Worm (Caenorhabditis elegans) whole organism, L3 larva: ENCODE measurements around the gene C08G5.7.

Experiments used
- ZK546.5 ChIP-seq: sonication (generic microtip); optimal IDR thresholded peaks from 2 replicates; lab custom pipeline; 2017; ENCODE audit warnings: missing biosample characterization, missing genetic modification characterization
- aly-2 ChIP-seq: fragments of 150-350 bp; optimal IDR thresholded peaks from 2 replicates; lab custom pipeline; 2014; ENCODE audit warnings: missing biosample characterization, missing genetic modification characterization
- ama-1 ChIP-seq: fragments of 150-350 bp; optimal IDR thresholded peaks from 2 replicates; lab custom pipeline; 2018
- daf-12 ChIP-seq: fragments of 150-350 bp; optimal IDR thresholded peaks from 2 replicates; lab custom pipeline; 2014; ENCODE audit warnings: missing biosample characterization, missing genetic modification reagents, missing genetic modification characterization
- egl-27 ChIP-seq: sonication (generic microtip); optimal IDR thresholded peaks from 4 replicates; lab custom pipeline; 2017; ENCODE audit warnings: missing biosample characterization, missing genetic modification reagents, missing genetic modification characterization
- elt-1 ChIP-seq: fragments of 150-350 bp; optimal IDR thresholded peaks from 2 replicates; lab custom pipeline; 2014; ENCODE audit warnings: missing biosample characterization, missing genetic modification characterization
- elt-2 ChIP-seq: sonication (generic microtip); optimal IDR thresholded peaks from 2 replicates; lab custom pipeline; 2016; ENCODE audit warnings: missing genetic modification reagents, mild to moderate bottlenecking, missing genetic modification characterization, missing compliant biosample characterization
- fkh-10 ChIP-seq: sonication (generic microtip); optimal IDR thresholded peaks from 2 replicates; lab custom pipeline; 2017; ENCODE audit warnings: missing biosample characterization, missing genetic modification reagents, missing genetic modification characterization
- fkh-2 ChIP-seq: fragments of 150-350 bp; optimal IDR thresholded peaks from 2 replicates; lab custom pipeline; 2014; ENCODE audit warnings: missing biosample characterization, missing genetic modification reagents, missing genetic modification characterization
- fos-1 ChIP-seq: fragments of 150-350 bp; optimal IDR thresholded peaks from 2 replicates; lab custom pipeline; 2014; ENCODE audit warnings: missing biosample characterization, missing genetic modification characterization
- jun-1 ChIP-seq: fragments of 150-350 bp; optimal IDR thresholded peaks from 2 replicates; lab custom pipeline; 2014; ENCODE audit warnings: missing biosample characterization, missing genetic modification reagents, missing genetic modification characterization
- lin-39 ChIP-seq: fragments of 150-350 bp; optimal IDR thresholded peaks from 2 replicates; lab custom pipeline; 2018; ENCODE audit warnings: missing biosample characterization, missing genetic modification reagents, missing genetic modification characterization
- lsy-12 ChIP-seq: sonication (generic microtip); optimal IDR thresholded peaks from 2 replicates; lab custom pipeline; 2016; ENCODE audit warnings: mild to moderate bottlenecking, missing genetic modification characterization, missing compliant biosample characterization
- mdl-1 ChIP-seq: fragments of 150-350 bp; optimal IDR thresholded peaks from 2 replicates; lab custom pipeline; 2014; ENCODE audit warnings: missing biosample characterization, missing genetic modification characterization
- mml-1 ChIP-seq: fragments of 150-350 bp; sonication (generic microtip); optimal IDR thresholded peaks from 3 replicates; lab custom pipeline; 2014; ENCODE audit warnings: missing biosample characterization, missing genetic modification characterization
- nfya-1 ChIP-seq: sonication (generic microtip); optimal IDR thresholded peaks from 2 replicates; lab custom pipeline; 2017; ENCODE audit warnings: missing genetic modification characterization, mild to moderate bottlenecking, missing compliant biosample characterization, antibody characterized with exemption, moderate library complexity; ENCODE audit not compliant: insufficient read depth
- nhr-11 ChIP-seq: fragments of 150-350 bp; optimal IDR thresholded peaks from 2 replicates; lab custom pipeline; 2014; ENCODE audit warnings: missing biosample characterization, missing genetic modification characterization
- nhr-12 ChIP-seq: fragments of 150-350 bp; optimal IDR thresholded peaks from 2 replicates; lab custom pipeline; 2014; ENCODE audit warnings: missing biosample characterization, missing genetic modification characterization
- nhr-237 ChIP-seq: fragments of 150-350 bp; optimal IDR thresholded peaks from 2 replicates; lab custom pipeline; 2014; ENCODE audit warnings: missing biosample characterization, missing genetic modification characterization
- nhr-28 ChIP-seq: fragments of 150-350 bp; optimal IDR thresholded peaks from 2 replicates; lab custom pipeline; 2014; ENCODE audit warnings: missing biosample characterization, missing genetic modification characterization
- nhr-67 ChIP-seq: fragments of 150-350 bp; optimal IDR thresholded peaks from 2 replicates; lab custom pipeline; 2014; ENCODE audit warnings: missing biosample characterization, missing genetic modification characterization
- nhr-76 ChIP-seq: fragments of 150-350 bp; sonication (generic microtip); optimal IDR thresholded peaks from 5 replicates; lab custom pipeline; 2014; ENCODE audit warnings: missing biosample characterization, missing genetic modification characterization
- nhr-77 ChIP-seq: fragments of 150-350 bp; optimal IDR thresholded peaks from 2 replicates; lab custom pipeline; 2014; ENCODE audit warnings: missing biosample characterization, missing genetic modification characterization
- pha-4 ChIP-seq: fragments of 150-350 bp; optimal IDR thresholded peaks from 2 replicates; lab custom pipeline; 2014; ENCODE audit warnings: missing biosample characterization, missing genetic modification reagents, missing genetic modification characterization
- sea-2 ChIP-seq: fragments of 150-350 bp; sonication (generic microtip); optimal IDR thresholded peaks from 4 replicates; lab custom pipeline; 2014; ENCODE audit warnings: missing biosample characterization, missing genetic modification reagents, missing genetic modification characterization
- skn-1 ChIP-seq: fragments of 150-350 bp; optimal IDR thresholded peaks from 2 replicates; lab custom pipeline; 2014; ENCODE audit warnings: missing biosample characterization, missing genetic modification characterization
- snpc-4 ChIP-seq: fragments of 150-350 bp; optimal IDR thresholded peaks from 2 replicates; lab custom pipeline; 2014; ENCODE audit warnings: missing biosample characterization, missing genetic modification characterization
- tbx-2 ChIP-seq: sonication (generic microtip); optimal IDR thresholded peaks from 2 replicates; lab custom pipeline; 2016; ENCODE audit warnings: mild to moderate bottlenecking, missing genetic modification characterization, missing compliant biosample characterization
- unc-39 ChIP-seq: sonication (generic microtip); optimal IDR thresholded peaks from 4 replicates; lab custom pipeline; 2017; ENCODE audit warnings: missing biosample characterization, missing genetic modification characterization
- unc-62 ChIP-seq: fragments of 150-350 bp; sonication (generic microtip); optimal IDR thresholded peaks from 4 replicates; lab custom pipeline; 2014; ENCODE audit warnings: missing biosample characterization, missing genetic modification reagents, missing genetic modification characterization
- zag-1 ChIP-seq: fragments of 150-350 bp; optimal IDR thresholded peaks from 2 replicates; lab custom pipeline; 2014; ENCODE audit warnings: missing biosample characterization, missing genetic modification characterization
- ztf-11 ChIP-seq: fragments of 150-350 bp; optimal IDR thresholded peaks from 2 replicates; lab custom pipeline; 2014; ENCODE audit warnings: missing biosample characterization, missing genetic modification characterization
- ztf-4 ChIP-seq: fragments of 150-350 bp; optimal IDR thresholded peaks from 2 replicates; lab custom pipeline; 2014; ENCODE audit warnings: missing biosample characterization, missing genetic modification characterization

Gene C08G5.7

DNA sequence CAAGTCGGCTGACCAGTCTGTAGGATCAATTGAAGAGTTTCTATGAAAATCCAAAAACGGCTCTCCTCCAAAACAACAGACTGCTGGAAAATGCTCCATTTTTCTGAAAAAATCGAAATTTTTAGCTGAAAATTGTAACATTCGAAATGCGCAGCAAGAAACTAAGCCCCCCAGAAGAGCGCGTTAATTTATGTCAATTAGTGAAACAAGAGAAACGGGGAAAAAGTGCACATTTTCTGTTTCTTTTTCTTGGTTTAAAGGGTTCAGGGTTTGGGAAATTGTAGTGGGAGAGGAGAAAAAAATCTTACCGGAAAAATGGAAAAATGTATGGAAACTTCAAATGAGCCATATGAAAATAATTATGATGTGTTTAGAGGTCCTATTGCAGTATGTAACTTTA is at the start of gene C08G5.7:
Gene C08G5.7 (minus strand): TSS at position 101 of the 400 bp plus-strand sequence.
- no peak for TF ChIP-seq skn-1 (tag; lab: Kevin White, UChicago)
- no peak for TF ChIP-seq mdl-1 (tag; lab: Kevin White, UChicago)
- no peak for TF ChIP-seq mml-1 (tag; lab: Kevin White, UChicago)

DNA sequence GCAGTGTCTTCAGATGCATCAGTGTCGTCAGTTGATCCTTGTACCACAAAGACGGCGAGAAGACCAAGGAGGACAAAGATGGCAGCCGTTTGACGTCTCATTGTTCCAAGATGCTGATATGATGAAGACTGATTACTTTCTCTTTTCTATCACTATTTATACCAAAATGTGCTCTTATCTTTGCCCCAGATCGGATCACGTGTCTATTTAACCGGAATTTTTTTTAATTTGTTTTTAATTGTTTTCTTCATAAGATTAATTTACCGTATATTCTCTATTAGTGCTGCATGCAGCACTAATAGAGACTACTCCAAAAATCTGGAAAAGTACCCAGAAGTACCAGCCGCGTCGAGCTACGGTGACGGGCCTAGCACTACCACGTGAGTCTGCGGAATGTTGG is 49.6 kb upstream of the C08G5.7 start, which contains the start of gene msrp-3:
Gene msrp-3 (minus strand): TSS at position 101 of the 400 bp plus-strand sequence.
- no peak for TF ChIP-seq lsy-12 (tag; lab: Kevin White, UChicago)
- no peak for TF ChIP-seq daf-12 (tag; lab: Kevin White, UChicago)
- TF ChIP-seq snpc-4 (tag; lab: Kevin White, UChicago), result no peak
- no peak for TF ChIP-seq skn-1 (tag; lab: Kevin White, UChicago)
- TF ChIP-seq nhr-12 (tag; lab: Kevin White, UChicago), result no peak
- TF ChIP-seq nhr-28, result no peak
- TF ChIP-seq, all 47 proteins: peak for 0

DNA sequence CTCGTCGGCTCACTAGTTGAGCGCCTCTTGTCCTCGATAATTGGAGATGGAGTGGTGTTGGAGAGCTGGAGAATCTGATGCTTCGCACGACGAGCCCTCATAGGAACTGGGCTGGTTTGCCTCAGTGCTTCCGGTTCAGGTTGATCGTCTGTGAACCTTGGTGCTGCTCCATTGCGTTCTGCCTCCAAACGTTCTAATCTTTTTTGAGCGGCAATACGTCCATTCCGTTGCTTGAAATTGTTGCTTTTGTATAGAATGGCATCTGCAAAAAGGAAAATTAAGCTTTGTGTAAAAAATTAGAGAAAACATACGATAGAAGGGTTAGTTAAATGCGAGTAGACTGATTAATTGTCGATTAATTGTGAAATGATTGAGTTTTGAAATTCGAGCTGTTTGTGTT is 47.8 kb upstream of the C08G5.7 start, which contains the start of gene F46F5.5:
Gene F46F5.5 (minus strand): TSS at position 101 of the 400 bp plus-strand sequence.
- TF ChIP-seq aly-2 (tag; lab: Kevin White, UChicago), result no peak
- no peak for TF ChIP-seq sea-2 (GFP tag; lab: Kevin White, UChicago)
- no peak for TF ChIP-seq nhr-237 (tag; lab: Kevin White, UChicago)
- TF ChIP-seq jun-1 (tag; lab: Kevin White, UChicago), result no peak
- TF ChIP-seq elt-1, result no peak
- TF ChIP-seq fkh-2 (tag; lab: Kevin White, UChicago), result no peak
- no peak for TF ChIP-seq nhr-76 (tag; lab: Kevin White, UChicago)
- no peak for TF ChIP-seq ztf-4
- TF ChIP-seq egl-27 (tag; lab: Kevin White, UChicago), result no peak

DNA sequence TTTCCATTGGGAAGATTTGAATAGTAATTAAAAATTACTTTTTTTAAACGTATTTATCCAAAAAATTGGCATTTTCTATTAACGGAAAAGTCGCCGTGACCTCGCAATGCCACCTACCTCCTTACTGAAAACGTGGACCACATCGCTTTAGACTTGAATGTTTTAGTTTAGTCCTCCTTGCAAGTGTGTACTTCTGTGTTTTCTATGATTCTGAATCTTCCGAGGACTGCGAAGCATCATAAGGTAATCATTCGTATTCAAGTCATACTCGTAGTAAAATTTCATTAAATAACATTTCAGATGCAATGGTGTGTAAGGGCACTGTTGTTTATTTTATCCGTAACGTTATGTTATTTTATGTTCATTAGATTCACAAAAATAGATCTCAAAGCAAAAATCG is 43.3 kb upstream of the C08G5.7 start, which contains the start of gene F46F5.11:
Gene F46F5.11 (plus strand): TSS at position 301 of the 400 bp plus-strand sequence.
- no peak for TF ChIP-seq egl-27 (tag; lab: Kevin White, UChicago)
- TF ChIP-seq elt-2, result no peak
- no peak for TF ChIP-seq nhr-76 (tag; lab: Kevin White, UChicago)
- TF ChIP-seq mdl-1 (tag; lab: Kevin White, UChicago), result no peak
- TF ChIP-seq nhr-67, result no peak
- no peak for TF ChIP-seq ama-1 (lab: Kevin White, UChicago)
- no peak for TF ChIP-seq unc-62 (GFP tag; lab: Kevin White, UChicago)
- TF ChIP-seq fkh-10 (GFP tag; lab: Kevin White, UChicago), result no peak
- no peak for TF ChIP-seq zag-1
- no peak for TF ChIP-seq nfya-1 (tag; lab: Kevin White, UChicago)
- no peak for TF ChIP-seq pha-4 (tag; lab: Kevin White, UChicago)
- TF ChIP-seq fkh-2 (tag; lab: Kevin White, UChicago), result no peak
- TF ChIP-seq nhr-28, result no peak
- TF ChIP-seq unc-39 (tag; lab: Kevin White, UChicago), result no peak
- no peak for TF ChIP-seq skn-1 (tag; lab: Kevin White, UChicago)
- no peak for TF ChIP-seq tbx-2 (tag; lab: Kevin White, UChicago)
- TF ChIP-seq ztf-4, result no peak

DNA sequence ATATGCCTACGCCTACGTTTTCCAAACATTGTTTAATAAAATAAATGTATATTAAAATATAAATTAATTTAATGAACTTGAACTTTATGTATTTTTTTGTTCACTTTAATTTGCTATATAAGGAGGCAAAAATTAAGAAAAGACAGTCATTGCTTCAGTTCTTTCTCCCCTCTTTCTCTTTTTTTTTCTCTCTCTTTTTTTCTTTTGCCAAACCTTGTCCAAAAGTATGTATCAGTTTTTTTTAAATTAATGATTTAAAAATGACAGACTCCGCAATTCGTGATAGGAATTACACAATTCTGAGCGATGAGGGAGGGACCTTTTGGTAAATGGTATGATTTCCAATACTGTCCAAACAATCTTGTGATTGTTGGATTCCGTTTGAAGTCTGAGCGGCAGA is 37.9 kb upstream of the C08G5.7 start, which contains the start of gene F46F5.13:
Gene F46F5.13 (plus strand): TSS at position 301 of the 400 bp plus-strand sequence.
- no peak for TF ChIP-seq ztf-11 (tag; lab: Kevin White, UChicago)
- TF ChIP-seq egl-27 (tag; lab: Kevin White, UChicago), result no peak
- TF ChIP-seq elt-2, result no peak
- no peak for TF ChIP-seq unc-62 (GFP tag; lab: Kevin White, UChicago)
- TF ChIP-seq aly-2 (tag; lab: Kevin White, UChicago), result no peak
- no peak for TF ChIP-seq ZK546.5 (tag; lab: Kevin White, UChicago)
- TF ChIP-seq fkh-2 (tag; lab: Kevin White, UChicago), result no peak
- TF ChIP-seq fos-1 (tag; lab: Kevin White, UChicago), result no peak
- TF ChIP-seq daf-12 (tag; lab: Kevin White, UChicago), result no peak
- TF ChIP-seq nhr-76 (tag; lab: Kevin White, UChicago), result no peak
- no peak for TF ChIP-seq lin-39
- TF ChIP-seq mml-1 (tag; lab: Kevin White, UChicago), result no peak
- TF ChIP-seq pha-4 (tag; lab: Kevin White, UChicago), result no peak
- TF ChIP-seq nhr-12 (tag; lab: Kevin White, UChicago), result no peak
- TF ChIP-seq zag-1, result no peak
- no peak for TF ChIP-seq nhr-11 (tag; lab: Kevin White, UChicago)
- TF ChIP-seq nhr-77, result no peak
